Worm (Caenorhabditis elegans) whole organism, L4 larva: ENCODE results near the gene lgc-48.

Experiments used
- mdl-1 ChIP-seq, 2 experiments: fragments of 150-350 bp in 1 of 2; sonication (generic microtip) in 1 of 2; optimal IDR thresholded peaks; 2 replicates each; lab custom pipeline; 2014 to 2017; ENCODE audit warnings: missing biosample characterization in 2 of 2, missing genetic modification characterization in 2 of 2
- nhr-77 ChIP-seq: fragments of 150-350 bp; optimal IDR thresholded peaks from 2 replicates; lab custom pipeline; 2014; ENCODE audit warnings: missing biosample characterization, missing genetic modification characterization
- skn-1 ChIP-seq: fragments of 150-350 bp; optimal IDR thresholded peaks from 2 replicates; lab custom pipeline; 2014; ENCODE audit warnings: missing biosample characterization, missing genetic modification characterization

- TF ChIP-seq skn-1 (no peak), mdl-1 (tag; optimal IDR thresholded peaks at IDR 0.05; lab: Kevin White, UChicago) (no peak), nhr-77 (no peak)
Observed at ce11 chrV:13390936-13391335, 50.9 kb downstream of the lgc-48 start.
